Worm (Caenorhabditis elegans) whole organism, L1 larva: ENCODE results near the gene F09F7.6.

Experiments used
- aly-2 ChIP-seq: fragments of 150-350 bp; optimal IDR thresholded peaks from 2 replicates; lab custom pipeline; 2014; ENCODE audit warnings: missing biosample characterization, missing genetic modification characterization
- elt-2 ChIP-seq: sonication (generic microtip); optimal IDR thresholded peaks from 2 replicates; lab custom pipeline; 2016; ENCODE audit warnings: missing genetic modification characterization, mild to moderate bottlenecking, inconsistent platforms, missing compliant biosample characterization, missing genetic modification reagents
- nhr-237 ChIP-seq: fragments of 150-350 bp; optimal IDR thresholded peaks from 2 replicates; lab custom pipeline; 2014; ENCODE audit warnings: missing biosample characterization, missing genetic modification characterization
- tbx-2 ChIP-seq: sonication (generic microtip); optimal IDR thresholded peaks from 2 replicates; lab custom pipeline; 2016; ENCODE audit warnings: missing genetic modification characterization, missing compliant biosample characterization
- ztf-11 ChIP-seq, 2 experiments: sonication (generic microtip); optimal IDR thresholded peaks; 2 replicates each; lab custom pipeline; 2016 to 2017; ENCODE audit warnings: missing genetic modification characterization in 2 of 2, missing biosample characterization in 1 of 2, missing compliant biosample characterization in 1 of 2

DNA sequence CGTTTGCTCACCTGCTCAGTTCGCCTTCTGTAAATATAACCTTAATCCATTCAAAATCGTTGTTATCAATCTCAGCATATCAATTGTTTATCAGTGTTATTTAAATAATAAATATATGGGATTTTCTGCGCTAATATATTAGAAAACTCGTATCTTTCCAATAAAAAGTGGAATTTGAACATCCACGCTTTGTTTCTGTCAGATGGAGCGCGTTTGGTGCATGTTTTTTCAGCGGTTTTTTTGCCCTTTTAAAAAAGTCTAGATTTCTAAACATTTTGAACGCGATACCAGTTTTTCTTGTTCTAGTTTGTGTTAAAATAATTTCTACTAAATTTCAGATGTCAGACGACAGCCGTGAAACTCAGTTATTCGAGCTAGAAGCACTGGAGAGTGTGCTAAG is 35.0 kb upstream of the F09F7.6 start, which contains the start of gene F56D2.2:
- TF ChIP-seq aly-2 (tag; lab: Kevin White, UChicago) (no peak), ztf-11 (tag; optimal IDR thresholded peaks at IDR 0.05; lab: Kevin White, UChicago) (no peak), elt-2 (tag; lab: Kevin White, UChicago) (no peak), tbx-2 (no peak), nhr-237 (tag; lab: Kevin White, UChicago) (no peak)
